Fruit fly (Drosophila melanogaster): ENCODE results near the gene Stt3A.

The Stt3A gene

dm6 chrX:21031819-21032261 lies 21.9 kb downstream of the Stt3A start, which contains the start of gene CG1529 (continued):
- TF ChIP-seq da (GFP tag; optimal IDR thresholded peaks at IDR 0.05) (no peak), B-H2 (GFP tag; optimal IDR thresholded peaks at IDR 0.05) (no peak), CG8944 (GFP tag; optimal IDR thresholded peaks at IDR 0.05) (no peak), onecut (GFP tag; IDR thresholded peaks at IDR 0.05) (no peak), Usf (GFP tag; optimal IDR thresholded peaks at IDR 0.05) (no peak), nmo (GFP tag; optimal IDR thresholded peaks at IDR 0.05) (peak; percentile 17), CG15479 (GFP tag; optimal IDR thresholded peaks at IDR 0.05) (no peak), sens (GFP tag) (no peak), pnt (GFP tag; optimal IDR thresholded peaks at IDR 0.05) (no peak), CG1024 (GFP tag; IDR thresholded peaks at IDR 0.05) (no peak), CG2129 (GFP tag; IDR thresholded peaks at IDR 0.05; ENCODE audit: partially characterized antibody) (no peak), CG10209 (GFP tag; optimal IDR thresholded peaks at IDR 0.05) (no peak), z (GFP tag; IDR thresholded peaks at IDR 0.05) (no peak), CG7839 (tag; optimal IDR thresholded peaks at IDR 0.05) (no peak), gfzf (GFP tag; optimal IDR thresholded peaks at IDR 0.05) (peak; percentile 57), stc (GFP tag; IDR thresholded peaks at IDR 0.05) (no peak), CG9876 (GFP tag; optimal IDR thresholded peaks at IDR 0.05) (no peak), sqz (GFP tag; optimal IDR thresholded peaks at IDR 0.05) (no peak), gcm (GFP tag; optimal IDR thresholded peaks at IDR 0.05) (no peak), CG2875 (GFP tag; optimal IDR thresholded peaks at IDR 0.05) (no peak), CG3163 (GFP tag; optimal IDR thresholded peaks at IDR 0.05) (no peak), psq (GFP tag; optimal IDR thresholded peaks at IDR 0.05) (no peak), CG11456 (GFP tag; IDR thresholded peaks at IDR 0.05) (no peak), Oli (tag; optimal IDR thresholded peaks at IDR 0.05) (no peak)

DNA sequence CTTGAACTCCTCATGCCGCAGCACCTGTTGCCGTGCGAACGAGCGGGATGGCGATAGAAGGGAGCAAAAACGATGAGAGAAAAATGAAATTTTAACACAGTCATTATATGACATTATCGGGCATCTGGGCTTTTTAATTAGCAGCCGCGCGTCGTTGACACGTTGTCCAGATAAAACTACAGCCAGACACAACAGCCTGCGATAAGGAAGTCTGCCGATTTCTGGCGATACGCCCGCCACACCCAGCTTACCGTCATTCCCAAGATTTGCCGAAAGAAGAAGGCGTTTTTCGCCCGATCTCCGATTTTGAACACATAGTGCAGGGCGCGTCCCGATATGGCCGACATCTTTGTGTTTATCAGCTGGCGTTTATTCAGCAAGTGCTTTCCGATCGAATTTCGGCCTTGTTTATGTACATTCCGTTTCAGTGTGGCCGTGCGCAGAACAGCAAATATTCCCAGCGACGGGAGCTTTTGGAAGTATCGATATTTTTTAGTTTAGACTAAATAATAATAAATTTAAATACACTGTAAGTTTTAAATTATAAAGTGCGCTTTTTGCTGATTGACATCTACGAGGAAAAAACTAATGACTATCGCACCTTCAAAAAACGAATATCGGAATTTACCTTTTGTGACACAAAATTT lies 25.7 kb downstream of the Stt3A start, which contains the start of gene CG1532:
Gene CG1532, minus strand, starts transcription at position 433 of the 647 bp plus-strand sequence.
- TF ChIP-seq D19B (GFP tag; optimal IDR thresholded peaks at IDR 0.05) (no peak), lab (GFP tag; optimal IDR thresholded peaks at IDR 0.05) (peak; percentile 43), bsh (GFP tag; optimal IDR thresholded peaks at IDR 0.05) (no peak), CTCF (GFP tag; optimal IDR thresholded peaks at IDR 0.05) (peak; percentile 1), CG30431 (GFP tag; optimal IDR thresholded peaks at IDR 0.05) (no peak), Atf6 (GFP tag; IDR thresholded peaks at IDR 0.05) (no peak), CG8924 (tag; optimal IDR thresholded peaks at IDR 0.05) (no peak), unc-4 (GFP tag; IDR thresholded peaks at IDR 0.05; ENCODE audit: partially characterized antibody) (peak; percentile 64; the same call in 1 of the 2 replicates), CG14710 (tag; optimal IDR thresholded peaks at IDR 0.05) (peak; percentile 24), fru (optimal IDR thresholded peaks at IDR 0.05) (no peak), jumu (GFP tag; optimal IDR thresholded peaks at IDR 0.05) (peak; percentile 4), wek (GFP tag; optimal IDR thresholded peaks at IDR 0.05) (no peak), E2f2 (GFP tag; IDR thresholded peaks at IDR 0.05) (peak; percentile 62), CG31441 (GFP tag; IDR thresholded peaks at IDR 0.05) (peak; percentile 38; the same call in 1 of the 2 replicates), Awh (GFP tag; IDR thresholded peaks at IDR 0.05) (0 out of 2 replicates have a peak, but pooled peaks have one; percentile 9), CG11456 (GFP tag; IDR thresholded peaks at IDR 0.05) (0 out of 3 replicates have a peak, but pooled peaks have one; percentile 8), ftz-f1 (GFP tag; optimal IDR thresholded peaks at IDR 0.05) (peak; percentile 55), inv (GFP tag; IDR thresholded peaks at IDR 0.05; ENCODE audit: partially characterized antibody) (peak; percentile 49; the same call in 1 of the 2 replicates), gfzf (GFP tag; optimal IDR thresholded peaks at IDR 0.05) (peak; percentile 65), row (GFP tag; IDR thresholded peaks at IDR 0.05) (peak; percentile 48; the same call in 2 of the 3 replicates), stwl (tag; optimal IDR thresholded peaks at IDR 0.05) (peak; percentile 38), Med (GFP tag) (peak; percentile 83), CG8281 (tag; optimal IDR thresholded peaks at IDR 0.05) (no peak), CG4360 (GFP tag; IDR thresholded peaks at IDR 0.05) (no peak), Scr (GFP tag; IDR thresholded peaks at IDR 0.05; ENCODE audit: partially characterized antibody) (peak; percentile 56), CG18764 (GFP tag; optimal IDR thresholded peaks at IDR 0.05) (no peak), cato (GFP tag; optimal IDR thresholded peaks at IDR 0.05; ENCODE audit: borderline replicate concordance) (no peak), ro (GFP tag; IDR thresholded peaks at IDR 0.05) (no peak)
